Worm (Caenorhabditis elegans): Measurements from ENCODE around the gene clec-2.

Gene clec-2

ce11 chrII:3062876-3063275 is 39.6 kb upstream of the clec-2 start:
- no peak for TF ChIP-seq med-1 (GFP tag; optimal IDR thresholded peaks at IDR 0.05; ENCODE audit: insufficient read depth)
- TF ChIP-seq cog-1 (tag; optimal IDR thresholded peaks at IDR 0.05): no peak
- TF ChIP-seq ref-1 (GFP tag; conservative IDR thresholded peaks at IDR 0.05): no peak
- TF ChIP-seq T22C8.4 (GFP tag; IDR thresholded peaks at IDR 0.05): peak; percentile 41
- no peak for TF ChIP-seq flt-1 (GFP tag; IDR thresholded peaks at IDR 0.05)
- TF ChIP-seq tab-1 (GFP tag; IDR thresholded peaks at IDR 0.05): no peak

ce11 chrII:3062222-3062621 is 39.0 kb upstream of the clec-2 start:
- TF ChIP-seq tab-1 (GFP tag; IDR thresholded peaks at IDR 0.05) (0 out of 2 replicates have a peak, but pooled peaks have one; percentile 38), klf-2 (GFP tag; conservative IDR thresholded peaks at IDR 0.05) (no peak), ref-1 (GFP tag; conservative IDR thresholded peaks at IDR 0.05) (no peak), med-1 (GFP tag; optimal IDR thresholded peaks at IDR 0.05; ENCODE audit: insufficient read depth) (no peak), T22C8.4 (GFP tag; IDR thresholded peaks at IDR 0.05) (peak; percentile 58), ztf-23 (GFP tag; IDR thresholded peaks at IDR 0.05) (no peak), ztf-29 (GFP tag; IDR thresholded peaks at IDR 0.05) (no peak), flt-1 (GFP tag; IDR thresholded peaks at IDR 0.05) (peak; percentile 62; the same call in 1 of the 2 replicates), cog-1 (tag; optimal IDR thresholded peaks at IDR 0.05) (no peak)

ce11 chrII:3061605-3062004 is 38.4 kb upstream of the clec-2 start:
- TF ChIP-seq med-1 (GFP tag; optimal IDR thresholded peaks at IDR 0.05; ENCODE audit: insufficient read depth) (no peak), T22C8.4 (GFP tag; IDR thresholded peaks at IDR 0.05) (no peak), tab-1 (GFP tag; IDR thresholded peaks at IDR 0.05) (no peak), flt-1 (GFP tag; IDR thresholded peaks at IDR 0.05) (no peak), cog-1 (tag; optimal IDR thresholded peaks at IDR 0.05) (no peak), ztf-23 (GFP tag; IDR thresholded peaks at IDR 0.05) (no peak), ztf-29 (GFP tag; IDR thresholded peaks at IDR 0.05) (no peak), klf-2 (GFP tag; conservative IDR thresholded peaks at IDR 0.05) (no peak), ref-1 (GFP tag; conservative IDR thresholded peaks at IDR 0.05) (no peak)

- TF ChIP-seq med-1 (GFP tag; optimal IDR thresholded peaks at IDR 0.05; ENCODE audit: insufficient read depth) (no peak), ztf-29 (GFP tag; IDR thresholded peaks at IDR 0.05) (no peak), tab-1 (GFP tag; IDR thresholded peaks at IDR 0.05) (no peak), flt-1 (GFP tag; IDR thresholded peaks at IDR 0.05) (no peak), cog-1 (tag; optimal IDR thresholded peaks at IDR 0.05) (no peak), T22C8.4 (GFP tag; IDR thresholded peaks at IDR 0.05) (no peak), ztf-23 (GFP tag; IDR thresholded peaks at IDR 0.05) (no peak), ref-1 (GFP tag; conservative IDR thresholded peaks at IDR 0.05) (no peak), klf-2 (GFP tag; conservative IDR thresholded peaks at IDR 0.05) (no peak)
Observed at ce11 chrII:3060782-3061181, 37.6 kb upstream of the clec-2 start, which contains the start of gene Y25C1A.6. Gene Y25C1A.6, plus strand, starts transcription at chrII:3061082.

- no peak for TF ChIP-seq ref-1 (GFP tag; conservative IDR thresholded peaks at IDR 0.05)
- no peak for TF ChIP-seq tab-1 (GFP tag; IDR thresholded peaks at IDR 0.05)
- TF ChIP-seq cog-1 (tag; optimal IDR thresholded peaks at IDR 0.05): no peak
- TF ChIP-seq klf-2 (GFP tag; conservative IDR thresholded peaks at IDR 0.05): no peak
- TF ChIP-seq ztf-23 (GFP tag; IDR thresholded peaks at IDR 0.05): no peak
- TF ChIP-seq med-1 (GFP tag; optimal IDR thresholded peaks at IDR 0.05; ENCODE audit: insufficient read depth): no peak
- no peak for TF ChIP-seq ztf-29 (GFP tag; IDR thresholded peaks at IDR 0.05)
- no peak for TF ChIP-seq T22C8.4 (GFP tag; IDR thresholded peaks at IDR 0.05)
- no peak for TF ChIP-seq flt-1 (GFP tag; IDR thresholded peaks at IDR 0.05)
Observed at ce11 chrII:3056266-3056872, 33.1 kb upstream of the clec-2 start, which contains the start of gene lin-8. Gene lin-8, plus strand, starts transcription at chrII:3056822.

- peak; percentile 55; the same call in 1 of the 2 replicates for TF ChIP-seq flt-1 (GFP tag; IDR thresholded peaks at IDR 0.05)
- TF ChIP-seq tab-1 (GFP tag; IDR thresholded peaks at IDR 0.05): no peak
- TF ChIP-seq T22C8.4 (GFP tag; IDR thresholded peaks at IDR 0.05): no peak
- TF ChIP-seq med-1 (GFP tag; optimal IDR thresholded peaks at IDR 0.05; ENCODE audit: insufficient read depth): no peak
- TF ChIP-seq ztf-23 (GFP tag; IDR thresholded peaks at IDR 0.05): 0 out of 2 replicates have a peak, but pooled peaks have one; percentile 52
- TF ChIP-seq ref-1 (GFP tag; conservative IDR thresholded peaks at IDR 0.05): no peak
- no peak for TF ChIP-seq klf-2 (GFP tag; conservative IDR thresholded peaks at IDR 0.05)
- no peak for TF ChIP-seq cog-1 (tag; optimal IDR thresholded peaks at IDR 0.05)
- 0 out of 2 replicates have a peak, but pooled peaks have one; percentile 21 for TF ChIP-seq ztf-29 (GFP tag; IDR thresholded peaks at IDR 0.05)
Observed at ce11 chrII:3055531-3055930, 32.3 kb upstream of the clec-2 start.

ce11 chrII:3054622-3055021 is 31.4 kb upstream of the clec-2 start:
- TF ChIP-seq cog-1 (tag; optimal IDR thresholded peaks at IDR 0.05): no peak
- TF ChIP-seq ref-1 (GFP tag; conservative IDR thresholded peaks at IDR 0.05): no peak
- no peak for TF ChIP-seq ztf-29 (GFP tag; IDR thresholded peaks at IDR 0.05)
- TF ChIP-seq flt-1 (GFP tag; IDR thresholded peaks at IDR 0.05): no peak
- no peak for TF ChIP-seq tab-1 (GFP tag; IDR thresholded peaks at IDR 0.05)
- no peak for TF ChIP-seq ztf-23 (GFP tag; IDR thresholded peaks at IDR 0.05)
- no peak for TF ChIP-seq med-1 (GFP tag; optimal IDR thresholded peaks at IDR 0.05; ENCODE audit: insufficient read depth)
- no peak for TF ChIP-seq klf-2 (GFP tag; conservative IDR thresholded peaks at IDR 0.05)

ce11 chrII:3054221-3054620 is 31.0 kb upstream of the clec-2 start, which contains the start of gene lido-13:
Gene lido-13, minus strand, starts transcription at chrII:3054321.
- TF ChIP-seq T22C8.4 (GFP tag; IDR thresholded peaks at IDR 0.05): no peak
- TF ChIP-seq klf-2 (GFP tag; conservative IDR thresholded peaks at IDR 0.05): no peak
- no peak for TF ChIP-seq ztf-29 (GFP tag; IDR thresholded peaks at IDR 0.05)
- no peak for TF ChIP-seq ref-1 (GFP tag; conservative IDR thresholded peaks at IDR 0.05)
- TF ChIP-seq ztf-23 (GFP tag; IDR thresholded peaks at IDR 0.05): no peak
- TF ChIP-seq med-1 (GFP tag; optimal IDR thresholded peaks at IDR 0.05; ENCODE audit: insufficient read depth): no peak
- TF ChIP-seq cog-1 (tag; optimal IDR thresholded peaks at IDR 0.05): no peak
- TF ChIP-seq tab-1 (GFP tag; IDR thresholded peaks at IDR 0.05): no peak

- TF ChIP-seq ref-1 (GFP tag; conservative IDR thresholded peaks at IDR 0.05) (no peak), ztf-23 (GFP tag; IDR thresholded peaks at IDR 0.05) (no peak), flt-1 (GFP tag; IDR thresholded peaks at IDR 0.05) (no peak), ztf-29 (GFP tag; IDR thresholded peaks at IDR 0.05) (no peak), tab-1 (GFP tag; IDR thresholded peaks at IDR 0.05) (no peak), T22C8.4 (GFP tag; IDR thresholded peaks at IDR 0.05) (no peak), klf-2 (GFP tag; conservative IDR thresholded peaks at IDR 0.05) (no peak), med-1 (GFP tag; optimal IDR thresholded peaks at IDR 0.05; ENCODE audit: insufficient read depth) (no peak), cog-1 (tag; optimal IDR thresholded peaks at IDR 0.05) (no peak)
Observed at ce11 chrII:3053689-3054088, 30.5 kb upstream of the clec-2 start.

Data from whole organism, midembryonic.